Worm (Caenorhabditis elegans) whole organism, L1 larva: Measurements from ENCODE around the gene C14E2.4.

Experiments
- C04F5.9 ChIP-seq: sonication (generic microtip); optimal IDR thresholded peaks from 2 replicates; lab custom pipeline; 2016; ENCODE audit warnings: missing genetic modification characterization, missing compliant biosample characterization
- C34B4.2 ChIP-seq: sonication (generic microtip); optimal IDR thresholded peaks from 2 replicates; lab custom pipeline; 2017; ENCODE audit warnings: mild to moderate bottlenecking, missing genetic modification characterization, missing compliant biosample characterization
- alr-1 ChIP-seq: fragments of 200-800 bp; sonication (Bioruptor generic); optimal IDR thresholded peaks from 2 replicates; lab custom pipeline; 2018; ENCODE audit warnings: borderline replicate concordance, mild to moderate bottlenecking, missing genetic modification characterization, missing compliant biosample characterization
- ceh-88 ChIP-seq: fragments of 200-800 bp; sonication (Bioruptor generic); IDR thresholded peaks from 2 replicates; pipeline ENCODE4 v1.3.6; 2022; ENCODE audit warnings: missing genetic modification characterization, missing compliant biosample characterization
- dpl-1 ChIP-seq, 3 experiments: fragments of 150-350 bp in 2 of 3; sonication (generic microtip) in 1 of 3; optimal IDR thresholded peaks; 2 replicates each; lab custom pipeline; 2014 to 2017; ENCODE audit warnings: missing biosample characterization in 3 of 3, missing genetic modification characterization in 3 of 3, missing genetic modification reagents in 3 of 3
- dsc-1 ChIP-seq: sonication (generic microtip); optimal IDR thresholded peaks from 2 replicates; lab custom pipeline; 2016; ENCODE audit warnings: mild to moderate bottlenecking, missing genetic modification characterization, missing compliant biosample characterization
- efl-1 ChIP-seq, 4 experiments: fragments of 150-350 bp; optimal IDR thresholded peaks in 3 of 4; peaks in 1 of 4; 1 replicate in 1 of 4; 2 replicates in 3 of 4; lab custom pipeline; 2014; ENCODE audit warnings: missing biosample characterization in 2 of 4, missing genetic modification characterization in 2 of 4, missing genetic modification reagents in 2 of 4
- efl-3 ChIP-seq: fragments of 200-800 bp; sonication (Bioruptor generic); optimal IDR thresholded peaks from 2 replicates; lab custom pipeline; 2018; ENCODE audit warnings: mild to moderate bottlenecking, missing genetic modification characterization, missing compliant biosample characterization
- elt-3 ChIP-seq, 6 experiments: fragments of 150-350 bp in 1 of 6; sonication (generic microtip); optimal IDR thresholded peaks; 2 replicates each; lab custom pipeline; 2017 to 2018; ENCODE audit warnings: missing biosample characterization in 6 of 6, missing genetic modification characterization in 6 of 6, inconsistent platforms in 1 of 6
- ets-5 ChIP-seq: fragments of 200-800 bp; sonication (Bioruptor generic); IDR thresholded peaks from 2 replicates; pipeline ENCODE4 v1.3.6; 2022; ENCODE audit warnings: missing genetic modification characterization, missing compliant biosample characterization
- fkh-10 ChIP-seq: sonication (generic microtip); optimal IDR thresholded peaks from 2 replicates; lab custom pipeline; 2017; ENCODE audit warnings: missing biosample characterization, missing genetic modification reagents, missing genetic modification characterization
- fos-1 ChIP-seq: fragments of 150-350 bp; optimal IDR thresholded peaks from 2 replicates; lab custom pipeline; 2014; ENCODE audit warnings: missing biosample characterization, missing genetic modification characterization
- grh-1 ChIP-seq: fragments of 200-800 bp; sonication (Bioruptor generic); IDR thresholded peaks from 2 replicates; pipeline ENCODE4 v1.3.6; 2022; ENCODE audit warnings: missing genetic modification reagents, missing genetic modification characterization, missing compliant biosample characterization
- isw-1 ChIP-seq: fragments of 200-800 bp; sonication (Bioruptor generic); IDR thresholded peaks from 2 replicates; pipeline ENCODE4 v1.3.6; 2022; ENCODE audit warnings: missing genetic modification characterization, missing compliant biosample characterization
- lin-35 ChIP-seq, 2 experiments: fragments of 150-350 bp; optimal IDR thresholded peaks; 2 replicates each; lab custom pipeline; 2014; ENCODE audit warnings: missing biosample characterization in 2 of 2, missing genetic modification characterization in 2 of 2, missing genetic modification reagents in 2 of 2
- mab-9 ChIP-seq: fragments of 200-800 bp; sonication (Bioruptor generic); IDR thresholded peaks from 2 replicates; pipeline ENCODE4 v1.3.6; 2022; ENCODE audit warnings: missing genetic modification reagents, missing genetic modification characterization, missing compliant biosample characterization
- nhr-12 ChIP-seq: sonication (generic microtip); optimal IDR thresholded peaks from 2 replicates; lab custom pipeline; 2017; ENCODE audit warnings: missing biosample characterization, missing genetic modification characterization
- nhr-19 ChIP-seq: fragments of 200-800 bp; sonication (Bioruptor generic); conservative IDR thresholded peaks from 2 replicates; pipeline ENCODE4 v1.3.6; 2022; ENCODE audit warnings: missing genetic modification characterization, missing compliant biosample characterization
- nhr-237 ChIP-seq: fragments of 150-350 bp; optimal IDR thresholded peaks from 2 replicates; lab custom pipeline; 2014; ENCODE audit warnings: missing biosample characterization, missing genetic modification characterization
- nhr-85 ChIP-seq: sonication (generic microtip); peaks from one replicate; lab custom pipeline; 2016; ENCODE audit warnings: missing genetic modification characterization, inconsistent platforms, missing compliant biosample characterization
- pax-3 ChIP-seq: fragments of 200-800 bp; sonication (Bioruptor generic); optimal IDR thresholded peaks from 2 replicates; lab custom pipeline; 2018; ENCODE audit warnings: mild to moderate bottlenecking, missing genetic modification characterization, moderate library complexity, missing compliant biosample characterization
- rnt-1 ChIP-seq: sonication (generic microtip); optimal IDR thresholded peaks from 2 replicates; lab custom pipeline; 2016; ENCODE audit warnings: mild to moderate bottlenecking, missing genetic modification characterization, moderate library complexity, missing compliant biosample characterization
- skn-1 ChIP-seq: fragments of 150-350 bp; optimal IDR thresholded peaks from 2 replicates; lab custom pipeline; 2014; ENCODE audit warnings: missing biosample characterization, missing genetic modification characterization
- sptf-1 ChIP-seq: fragments of 150-350 bp; optimal IDR thresholded peaks from 2 replicates; lab custom pipeline; 2014; ENCODE audit warnings: missing biosample characterization, missing genetic modification characterization
- swsn-7 ChIP-seq: sonication (generic microtip); optimal IDR thresholded peaks from 2 replicates; lab custom pipeline; 2016; ENCODE audit warnings: missing genetic modification characterization, missing compliant biosample characterization
- tbx-2 ChIP-seq: sonication (generic microtip); optimal IDR thresholded peaks from 2 replicates; lab custom pipeline; 2016; ENCODE audit warnings: missing genetic modification characterization, missing compliant biosample characterization
- tlp-1 ChIP-seq: fragments of 150-350 bp; optimal IDR thresholded peaks from 2 replicates; lab custom pipeline; 2014; ENCODE audit warnings: missing biosample characterization, missing genetic modification characterization
- unc-30 ChIP-seq: sonication (generic microtip); optimal IDR thresholded peaks from 2 replicates; lab custom pipeline; 2017; ENCODE audit warnings: missing biosample characterization, missing genetic modification characterization
- unc-62 ChIP-seq: fragments of 150-350 bp; optimal IDR thresholded peaks from 2 replicates; lab custom pipeline; 2014; ENCODE audit warnings: missing biosample characterization, missing genetic modification reagents, missing genetic modification characterization
- vab-15 ChIP-seq: sonication (generic microtip); optimal IDR thresholded peaks from 2 replicates; lab custom pipeline; 2017; ENCODE audit warnings: missing genotype, mild to moderate bottlenecking, missing genetic modification characterization, missing compliant biosample characterization
- zag-1 ChIP-seq: fragments of 150-350 bp; optimal IDR thresholded peaks from 2 replicates; lab custom pipeline; 2014; ENCODE audit warnings: missing biosample characterization, missing genetic modification characterization
- ztf-11 ChIP-seq, 2 experiments: sonication (generic microtip); optimal IDR thresholded peaks; 2 replicates each; lab custom pipeline; 2016 to 2017; ENCODE audit warnings: missing genetic modification characterization in 2 of 2, missing biosample characterization in 1 of 2, missing compliant biosample characterization in 1 of 2
- ztf-4 ChIP-seq: fragments of 150-350 bp; optimal IDR thresholded peaks from 2 replicates; lab custom pipeline; 2014; ENCODE audit warnings: missing biosample characterization, missing genetic modification characterization

C14E2.4 gene

ce11 chrX:1798543-1798942, 22.6 kb downstream of the C14E2.4 start:
- no peak for TF ChIP-seq ets-5
- TF ChIP-seq nhr-85 (tag; lab: Kevin White, UChicago) = no peak
- TF ChIP-seq C34B4.2 (tag; lab: Kevin White, UChicago) = no peak
- TF ChIP-seq efl-1 (optimal IDR thresholded peaks at IDR 0.05; lab: Kevin White, UChicago) = no peak
- peak in 1 of 2 experiments; percentile 17 for TF ChIP-seq efl-1 (GFP tag; optimal IDR thresholded peaks at IDR 0.05 in 1 of 2; lab: Kevin White, UChicago)
- TF ChIP-seq dpl-1 (GFP tag; optimal IDR thresholded peaks at IDR 0.05; lab: Kevin White, UChicago) = no peak
- no peak for TF ChIP-seq pax-3

ce11 chrX:1796067-1796466, 25.1 kb downstream of the C14E2.4 start:
- TF ChIP-seq lin-35 (GFP tag; optimal IDR thresholded peaks at IDR 0.05; lab: Kevin White, UChicago) (no peak), nhr-237 (tag; lab: Kevin White, UChicago) (no peak), grh-1 (GFP tag; lab: Robert Waterston, UW) (no peak), ceh-88 (no peak), nhr-19 (GFP tag; lab: Robert Waterston, UW) (peak; percentile 10; the same call in 1 of the 2 replicates), fos-1 (tag; lab: Kevin White, UChicago) (no peak), efl-1 (optimal IDR thresholded peaks at IDR 0.05; lab: Kevin White, UChicago) (peak in 1 of 2 experiments; percentile 24), efl-1 (GFP tag; optimal IDR thresholded peaks at IDR 0.05 in 1 of 2; lab: Kevin White, UChicago) (no peak), fkh-10 (GFP tag; lab: Kevin White, UChicago) (no peak)

DNA sequence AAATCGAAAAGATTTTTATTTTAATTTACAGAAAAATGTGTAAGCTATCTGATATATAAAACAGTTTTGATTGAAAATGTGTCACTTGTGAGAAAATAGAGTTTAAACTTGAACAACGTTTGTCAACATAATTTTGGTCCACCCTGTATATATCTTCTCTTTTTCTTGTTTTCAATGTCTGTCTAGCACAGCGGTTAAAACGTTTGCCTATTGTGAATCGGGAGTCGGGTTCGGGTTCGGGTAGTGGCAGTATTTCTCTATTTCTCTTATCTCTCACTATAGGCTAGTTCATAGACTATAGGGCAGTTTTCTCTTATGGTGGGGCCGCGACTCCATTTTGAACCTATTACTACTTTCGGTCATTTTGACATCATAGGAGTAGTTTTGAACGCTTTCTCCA, 30.0 kb downstream of the C14E2.4 start:
- no peak for TF ChIP-seq zag-1 (tag; lab: Kevin White, UChicago)
- TF ChIP-seq unc-62 (GFP tag; lab: Kevin White, UChicago) = no peak
- TF ChIP-seq C34B4.2 (tag; lab: Kevin White, UChicago) = no peak
- TF ChIP-seq vab-15 = no peak
- no peak for TF ChIP-seq mab-9 (GFP tag; lab: Robert Waterston, UW)
- no peak for TF ChIP-seq nhr-12 (tag; lab: Kevin White, UChicago)
- no peak for TF ChIP-seq isw-1 (GFP tag; lab: Robert Waterston, UW)
- TF ChIP-seq ztf-4 (tag; lab: Kevin White, UChicago) = no peak
- TF ChIP-seq alr-1 (tag; lab: Kevin White, UChicago) = no peak
- TF ChIP-seq tbx-2 = no peak
- TF ChIP-seq elt-3 (tag; optimal IDR thresholded peaks at IDR 0.05; lab: Kevin White, UChicago) = no peak
- TF ChIP-seq tlp-1 (tag; lab: Kevin White, UChicago) = no peak
- TF ChIP-seq C04F5.9 (tag; lab: Kevin White, UChicago) = no peak
- TF ChIP-seq swsn-7 (tag; lab: Kevin White, UChicago) = no peak
- no peak for TF ChIP-seq fos-1 (tag; lab: Kevin White, UChicago)

DNA sequence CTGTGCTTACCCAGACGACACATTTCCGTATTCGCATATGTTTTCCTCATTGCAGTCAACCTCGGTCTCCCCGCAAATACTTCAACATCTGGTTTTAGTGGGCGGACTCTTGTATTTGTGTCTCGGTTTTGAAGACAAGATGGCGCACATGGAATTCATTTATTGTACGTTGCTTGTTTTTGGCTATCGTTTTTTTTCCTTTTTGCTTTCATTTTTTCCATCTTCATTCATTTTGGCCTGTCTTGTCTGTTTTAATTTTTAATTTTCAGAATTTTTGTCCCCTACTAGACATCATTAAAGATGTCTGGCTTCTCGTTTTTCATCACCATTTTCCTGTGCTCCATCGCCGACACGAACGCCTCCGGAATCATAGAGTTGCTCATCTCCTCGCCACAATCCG, 34.5 kb downstream of the C14E2.4 start, which contains the start of gene arg-1:
Gene arg-1 (plus strand): TSS at position 301 of the 400 bp plus-strand sequence.
- TF ChIP-seq elt-3 (tag; optimal IDR thresholded peaks at IDR 0.05; lab: Kevin White, UChicago) = no peak
- TF ChIP-seq dsc-1 (tag; lab: Kevin White, UChicago) = peak; percentile 7

DNA sequence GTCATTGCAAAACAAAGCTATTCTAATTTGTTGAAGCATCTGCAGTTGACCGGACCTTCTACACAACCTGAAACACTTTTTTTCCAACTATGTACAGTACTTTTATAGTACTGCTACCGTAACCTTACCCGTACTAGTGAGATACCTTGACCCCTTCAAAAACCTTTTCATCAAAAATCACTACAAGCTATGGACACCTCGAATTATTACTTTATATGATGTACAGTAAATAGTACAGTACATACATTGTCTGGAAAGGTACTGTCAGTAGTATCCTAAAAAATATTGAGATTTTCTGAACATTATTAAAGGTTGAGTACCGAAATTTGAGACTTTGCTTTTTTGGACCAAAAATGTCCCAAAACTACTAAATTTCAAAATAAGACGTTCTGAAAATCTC, 35.4 kb downstream of the C14E2.4 start:
- no peak for TF ChIP-seq efl-3 (GFP tag; lab: Kevin White, UChicago)
- TF ChIP-seq rnt-1 (tag; lab: Kevin White, UChicago) = no peak
- TF ChIP-seq ztf-11 (tag; optimal IDR thresholded peaks at IDR 0.05; lab: Kevin White, UChicago) = no peak
- no peak for TF ChIP-seq unc-30 (tag; lab: Kevin White, UChicago)
- no peak for TF ChIP-seq sptf-1 (tag; lab: Kevin White, UChicago)
- TF ChIP-seq skn-1 = no peak
- TF ChIP-seq, all 84 proteins: peak for 0
